Fruit fly (Drosophila melanogaster): Measurements from ENCODE around the gene Nnp-1.
A peak's percentile ranks its signal among the peaks of the same experiment; 100 is the strongest.

Nnp-1 gene

dm6 chr2L:13398614-13399161 lies 32.7 kb upstream of the Nnp-1 start, which contains the start of the genes CG10859 and CG7110:
Gene CG10859, minus strand, starts transcription at chr2L:13398664.
Gene CG7110, plus strand, starts transcription at chr2L:13398991.
- TF ChIP-seq Met (GFP tag; optimal IDR thresholded peaks at IDR 0.05) (peak; percentile 33), esn (GFP tag; optimal IDR thresholded peaks at IDR 0.05) (peak; percentile 27), Sox102F (GFP tag; optimal IDR thresholded peaks at IDR 0.05) (peak; percentile 12), Eip78C (GFP tag) (peak; percentile 83), Hr38 (GFP tag; optimal IDR thresholded peaks at IDR 0.05) (no peak), lz (GFP tag; optimal IDR thresholded peaks at IDR 0.05) (peak; percentile 25), CG3032 (tag; optimal IDR thresholded peaks at IDR 0.05) (peak; percentile 12), vri (GFP tag; optimal IDR thresholded peaks at IDR 0.05) (no peak), topi (GFP tag; optimal IDR thresholded peaks at IDR 0.05) (peak; percentile 27), ss (GFP tag; optimal IDR thresholded peaks at IDR 0.05) (peak in 1 of 2 experiments; percentile 40), CG3919 (GFP tag; optimal IDR thresholded peaks at IDR 0.05) (peak; percentile 26), CG8632 (GFP tag; optimal IDR thresholded peaks at IDR 0.05) (peak; percentile 3), OdsH (GFP tag; optimal IDR thresholded peaks at IDR 0.05) (peak; percentile 19), eg (GFP tag; IDR thresholded peaks at IDR 0.05) (no peak), fd85E (GFP tag; optimal IDR thresholded peaks at IDR 0.05) (no peak), CG34406 (GFP tag; optimal IDR thresholded peaks at IDR 0.05) (peak; percentile 25), CG10669 (GFP tag; optimal IDR thresholded peaks at IDR 0.05) (peak; percentile 10), cyc (GFP tag; optimal IDR thresholded peaks at IDR 0.05) (peak; percentile 2)

dm6 chr2L:13397393-13397792 lies 31.4 kb upstream of the Nnp-1 start:
- TF ChIP-seq cyc (GFP tag; optimal IDR thresholded peaks at IDR 0.05) (no peak), lz (GFP tag; optimal IDR thresholded peaks at IDR 0.05) (no peak), CG3032 (tag; optimal IDR thresholded peaks at IDR 0.05) (no peak), Eip75B (GFP tag; optimal IDR thresholded peaks at IDR 0.05) (no peak), Hr38 (GFP tag; optimal IDR thresholded peaks at IDR 0.05) (no peak)

dm6 chr2L:13396084-13396483 lies 30.1 kb upstream of the Nnp-1 start, which contains the start of gene CG16957:
Gene CG16957, minus strand, starts transcription at chr2L:13396184.
- TF ChIP-seq pdm3 (GFP tag; optimal IDR thresholded peaks at IDR 0.05) (no peak), CG10631 (GFP tag; optimal IDR thresholded peaks at IDR 0.05) (no peak)

- TF ChIP-seq CG8319 (GFP tag; optimal IDR thresholded peaks at IDR 0.05) = peak; percentile 73
- TF ChIP-seq CG3919 (GFP tag; optimal IDR thresholded peaks at IDR 0.05) = peak; percentile 95
- TF ChIP-seq CG6276 (GFP tag; optimal IDR thresholded peaks at IDR 0.05) = peak; percentile 58
- peak; percentile 90 for TF ChIP-seq topi (GFP tag; optimal IDR thresholded peaks at IDR 0.05)
- peak; percentile 95 for TF ChIP-seq net (GFP tag; optimal IDR thresholded peaks at IDR 0.05)
- TF ChIP-seq spab (GFP tag; optimal IDR thresholded peaks at IDR 0.05) = peak; percentile 70
- peak; percentile 45; the same call in 1 of the 2 replicates for TF ChIP-seq Gug (GFP tag; IDR thresholded peaks at IDR 0.05)
- no peak for TF ChIP-seq Hr4 (GFP tag; optimal IDR thresholded peaks at IDR 0.05)
- no peak for TF ChIP-seq CG8119 (GFP tag; IDR thresholded peaks at IDR 0.05)
- TF ChIP-seq CG6854 (GFP tag; optimal IDR thresholded peaks at IDR 0.05) = peak; percentile 98
- no peak for TF ChIP-seq CG10631 (GFP tag; optimal IDR thresholded peaks at IDR 0.05)
- no peak for TF ChIP-seq Ets21C (GFP tag; optimal IDR thresholded peaks at IDR 0.05)
- TF ChIP-seq CG10669 (GFP tag; optimal IDR thresholded peaks at IDR 0.05) = peak; percentile 78
- peak; percentile 76 for TF ChIP-seq CG11762 (GFP tag; optimal IDR thresholded peaks at IDR 0.05; ENCODE audit: insufficient read depth)
- peak; percentile 75 for TF ChIP-seq Blimp-1 (GFP tag; optimal IDR thresholded peaks at IDR 0.05)
- TF ChIP-seq fd85E (GFP tag; optimal IDR thresholded peaks at IDR 0.05) = peak; percentile 90
- peak; percentile 23 for TF ChIP-seq Eip93F (GFP tag; optimal IDR thresholded peaks at IDR 0.05)
- peak; percentile 79 for TF ChIP-seq CG31627 (GFP tag; optimal IDR thresholded peaks at IDR 0.05)
- TF ChIP-seq dsx (GFP tag; optimal IDR thresholded peaks at IDR 0.05; ENCODE audit: poor library complexity, severe bottlenecking) = no peak
- TF ChIP-seq svp (GFP tag) = no peak
- peak; percentile 85 for TF ChIP-seq acj6 (GFP tag; optimal IDR thresholded peaks at IDR 0.05)
- no peak for TF ChIP-seq CG4318 (GFP tag; optimal IDR thresholded peaks at IDR 0.05)
- peak; percentile 93 for TF ChIP-seq esn (GFP tag; optimal IDR thresholded peaks at IDR 0.05)
- TF ChIP-seq Hr38 (GFP tag; optimal IDR thresholded peaks at IDR 0.05) = no peak
- TF ChIP-seq OdsH (GFP tag; optimal IDR thresholded peaks at IDR 0.05) = peak; percentile 82
- TF ChIP-seq CG7368 (GFP tag; optimal IDR thresholded peaks at IDR 0.05) = peak; percentile 91
- TF ChIP-seq fd59A (GFP tag; optimal IDR thresholded peaks at IDR 0.05) = peak; percentile 61
- peak; percentile 92 for TF ChIP-seq vri (GFP tag; optimal IDR thresholded peaks at IDR 0.05)
- TF ChIP-seq CG6808 (GFP tag; optimal IDR thresholded peaks at IDR 0.05) = peak; percentile 78
- TF ChIP-seq Ets96B (tag; optimal IDR thresholded peaks at IDR 0.05) = peak; percentile 56
- no peak for TF ChIP-seq fkh (GFP tag; optimal IDR thresholded peaks at IDR 0.05)
- peak; percentile 90 for TF ChIP-seq lz (GFP tag; optimal IDR thresholded peaks at IDR 0.05)
These were observed 28.9 kb upstream of the Nnp-1 start, which contains the start of gene RpL24 for dm6 chr2L:13394903-13395302. Gene RpL24, minus strand, starts transcription at chr2L:13395131.

Data from whole organism, prepupa.